Comparison of ENCODE assay signal across 2 worm cellular contexts in genomic region chrII:1603049-1603448, ce11.
TF ChIP-seq lines count a peak whose summit lies in the region.

No protein-coding gene starts in this region.

TF ChIP-seq in whole organism, L4 larva, 104 proteins besides CTCF, POLR2A, EP300 and RAD21:
- TF ChIP-seq zag-1 (tag; optimal IDR thresholded peaks at IDR 0.05; lab: Kevin White, UChicago) (no peak), set-16 (GFP tag; IDR thresholded peaks at IDR 0.05; lab: Robert Waterston, UW) (peak; percentile 84)

TF ChIP-seq in whole organism, young adult, 124 proteins besides CTCF, POLR2A, EP300 and RAD21:
- TF ChIP-seq aptf-3 (GFP tag; IDR thresholded peaks at IDR 0.05; lab: Robert Waterston, UW), result no peak
- no peak for TF ChIP-seq ztf-3 (GFP tag; optimal IDR thresholded peaks at IDR 0.05; lab: Kevin White, UChicago)
- TF ChIP-seq ceh-91 (GFP tag; IDR thresholded peaks at IDR 0.05; lab: Robert Waterston, UW), result no peak
- no peak for TF ChIP-seq sptf-2 (GFP tag; optimal IDR thresholded peaks at IDR 0.05; lab: Kevin White, UChicago)
- no peak for TF ChIP-seq F49E8.2 (tag; optimal IDR thresholded peaks at IDR 0.05; lab: Kevin White, UChicago; ENCODE audit: insufficient read depth)
- TF ChIP-seq egrh-3 (GFP tag; IDR thresholded peaks at IDR 0.05; lab: Robert Waterston, UW), result peak; percentile 50; the same call in 1 of the 2 replicates
- TF ChIP-seq cebp-1 (GFP tag; IDR thresholded peaks at IDR 0.05; lab: Robert Waterston, UW), result no peak
- no peak for TF ChIP-seq cebp-1 (tag; optimal IDR thresholded peaks at IDR 0.05; lab: Kevin White, UChicago)
- TF ChIP-seq ceh-40 (GFP tag; IDR thresholded peaks at IDR 0.05; lab: Robert Waterston, UW), result no peak
- peak; percentile 69 for TF ChIP-seq zfh-2 (GFP tag; conservative IDR thresholded peaks at IDR 0.05; lab: Robert Waterston, UW)
- TF ChIP-seq snpc-1.3 (tag; optimal IDR thresholded peaks at IDR 0.05; lab: Kevin White, UChicago; ENCODE audit: insufficient read depth), result no peak
